Worm (Caenorhabditis elegans) whole organism, L1 larva: ENCODE data around the gene F52C9.3.
A peak's percentile ranks its signal among the peaks of the same experiment; 100 is the strongest.

Experiments used
- C34B4.2 ChIP-seq: sonication (generic microtip); optimal IDR thresholded peaks from 2 replicates; lab custom pipeline; 2017; ENCODE audit warnings: mild to moderate bottlenecking, missing genetic modification characterization, missing compliant biosample characterization
- F16B12.6 ChIP-seq: fragments of 150-350 bp; optimal IDR thresholded peaks from 2 replicates; lab custom pipeline; 2014; ENCODE audit warnings: missing biosample characterization, missing genetic modification characterization
- Y116A8C.19 ChIP-seq: sonication (generic microtip); optimal IDR thresholded peaks from 2 replicates; lab custom pipeline; 2016; ENCODE audit warnings: missing compliant biosample characterization, missing genetic modification characterization, borderline replicate concordance
- ama-1 ChIP-seq: fragments of 150-350 bp; optimal IDR thresholded peaks from 2 replicates; lab custom pipeline; 2014
- ceh-90 ChIP-seq: sonication (generic microtip); optimal IDR thresholded peaks from 2 replicates; lab custom pipeline; 2016; ENCODE audit warnings: missing genetic modification characterization, missing compliant biosample characterization
- dpl-1 ChIP-seq, 3 experiments: fragments of 150-350 bp in 2 of 3; sonication (generic microtip) in 1 of 3; optimal IDR thresholded peaks; 2 replicates each; lab custom pipeline; 2014 to 2017; ENCODE audit warnings: missing biosample characterization in 3 of 3, missing genetic modification characterization in 3 of 3, missing genetic modification reagents in 3 of 3
- dsc-1 ChIP-seq: sonication (generic microtip); optimal IDR thresholded peaks from 2 replicates; lab custom pipeline; 2016; ENCODE audit warnings: mild to moderate bottlenecking, missing genetic modification characterization, missing compliant biosample characterization
- efl-1 ChIP-seq, 4 experiments: fragments of 150-350 bp; optimal IDR thresholded peaks in 3 of 4; peaks in 1 of 4; 1 replicate in 1 of 4; 2 replicates in 3 of 4; lab custom pipeline; 2014; ENCODE audit warnings: missing biosample characterization in 2 of 4, missing genetic modification characterization in 2 of 4, missing genetic modification reagents in 2 of 4
- efl-3 ChIP-seq: fragments of 200-800 bp; sonication (Bioruptor generic); optimal IDR thresholded peaks from 2 replicates; lab custom pipeline; 2018; ENCODE audit warnings: mild to moderate bottlenecking, missing genetic modification characterization, missing compliant biosample characterization
- egl-13 ChIP-seq: sonication (generic microtip); optimal IDR thresholded peaks from 2 replicates; lab custom pipeline; 2016; ENCODE audit warnings: missing genotype, missing genetic modification reagents, missing genetic modification characterization, missing compliant biosample characterization
- egl-27 ChIP-seq, 2 experiments: fragments of 150-350 bp in 1 of 2; sonication (generic microtip); optimal IDR thresholded peaks; 3 replicates each; lab custom pipeline; 2017 to 2018; ENCODE audit warnings: missing biosample characterization in 2 of 2, missing genetic modification characterization in 2 of 2, missing genetic modification reagents in 2 of 2
- fkh-10 ChIP-seq: sonication (generic microtip); optimal IDR thresholded peaks from 2 replicates; lab custom pipeline; 2017; ENCODE audit warnings: missing biosample characterization, missing genetic modification reagents, missing genetic modification characterization
- fkh-8 ChIP-seq: sonication (generic microtip); optimal IDR thresholded peaks from 2 replicates; lab custom pipeline; 2016; ENCODE audit warnings: mild to moderate bottlenecking, missing genetic modification characterization, missing compliant biosample characterization
- hlh-17 ChIP-seq: fragments of 200-800 bp; sonication (Bioruptor generic); optimal IDR thresholded peaks from 2 replicates; lab custom pipeline; 2018; ENCODE audit warnings: missing genetic modification characterization, mild to moderate bottlenecking, missing compliant biosample characterization, moderate library complexity, borderline replicate concordance
- hlh-4 ChIP-seq: sonication (generic microtip); optimal IDR thresholded peaks from 2 replicates; lab custom pipeline; 2016; ENCODE audit warnings: mild to moderate bottlenecking, missing genetic modification characterization, missing compliant biosample characterization
- hpl-2 ChIP-seq: fragments of 150-350 bp; optimal IDR thresholded peaks from 2 replicates; lab custom pipeline; 2014; ENCODE audit warnings: missing biosample characterization, missing genetic modification reagents, missing genetic modification characterization
- irx-1 ChIP-seq: sonication (generic microtip); optimal IDR thresholded peaks from 2 replicates; lab custom pipeline; 2016; ENCODE audit warnings: missing genetic modification characterization, missing compliant biosample characterization
- isw-1 ChIP-seq: fragments of 200-800 bp; sonication (Bioruptor generic); IDR thresholded peaks from 2 replicates; pipeline ENCODE4 v1.3.6; 2022; ENCODE audit warnings: missing genetic modification characterization, missing compliant biosample characterization
- jun-1 ChIP-seq: fragments of 150-350 bp; optimal IDR thresholded peaks from 2 replicates; lab custom pipeline; 2014; ENCODE audit warnings: missing biosample characterization, missing genetic modification reagents, missing genetic modification characterization
- lin-15B ChIP-seq: fragments of 150-350 bp; sonication (generic microtip); optimal IDR thresholded peaks from 3 replicates; lab custom pipeline; 2014; ENCODE audit warnings: missing biosample characterization, missing genetic modification characterization
- lin-35 ChIP-seq, 2 experiments: fragments of 150-350 bp; optimal IDR thresholded peaks; 2 replicates each; lab custom pipeline; 2014; ENCODE audit warnings: missing biosample characterization in 2 of 2, missing genetic modification characterization in 2 of 2, missing genetic modification reagents in 2 of 2
- lsy-2 ChIP-seq, 2 experiments: fragments of 150-350 bp; optimal IDR thresholded peaks; 2 replicates each; lab custom pipeline; 2014; ENCODE audit warnings: missing biosample characterization in 2 of 2, missing genetic modification characterization in 2 of 2
- mab-9 ChIP-seq: fragments of 200-800 bp; sonication (Bioruptor generic); IDR thresholded peaks from 2 replicates; pipeline ENCODE4 v1.3.6; 2022; ENCODE audit warnings: missing genetic modification reagents, missing genetic modification characterization, missing compliant biosample characterization
- mdl-1 ChIP-seq, 2 experiments: fragments of 150-350 bp; optimal IDR thresholded peaks; 2 replicates each; lab custom pipeline; 2014 to 2017; ENCODE audit warnings: missing biosample characterization in 2 of 2, missing genetic modification characterization in 2 of 2, inconsistent platforms in 1 of 2
- nhr-11 ChIP-seq: fragments of 150-350 bp; optimal IDR thresholded peaks from 2 replicates; lab custom pipeline; 2014; ENCODE audit warnings: missing biosample characterization, missing genetic modification characterization
- nhr-12 ChIP-seq: sonication (generic microtip); optimal IDR thresholded peaks from 2 replicates; lab custom pipeline; 2017; ENCODE audit warnings: missing biosample characterization, missing genetic modification characterization
- nhr-28 ChIP-seq: fragments of 150-350 bp; optimal IDR thresholded peaks from 2 replicates; lab custom pipeline; 2014; ENCODE audit warnings: missing biosample characterization, missing genetic modification characterization
- nhr-77 ChIP-seq: fragments of 150-350 bp; optimal IDR thresholded peaks from 2 replicates; lab custom pipeline; 2014; ENCODE audit warnings: missing biosample characterization, missing genetic modification characterization
- nhr-90 ChIP-seq: sonication (generic microtip); optimal IDR thresholded peaks from 2 replicates; lab custom pipeline; 2016; ENCODE audit warnings: mild to moderate bottlenecking, missing genetic modification characterization, missing compliant biosample characterization; ENCODE audit not compliant: poor library complexity
- pag-3 ChIP-seq: sonication (generic microtip); optimal IDR thresholded peaks from 2 replicates; lab custom pipeline; 2017; ENCODE audit warnings: missing genetic modification characterization, mild to moderate bottlenecking, missing compliant biosample characterization, antibody characterized with exemption, borderline replicate concordance; ENCODE audit not compliant: insufficient read depth
- pax-3 ChIP-seq: fragments of 200-800 bp; sonication (Bioruptor generic); optimal IDR thresholded peaks from 2 replicates; lab custom pipeline; 2018; ENCODE audit warnings: mild to moderate bottlenecking, missing genetic modification characterization, moderate library complexity, missing compliant biosample characterization
- pqm-1 ChIP-seq: sonication (generic microtip); optimal IDR thresholded peaks from 3 replicates; lab custom pipeline; 2017; ENCODE audit warnings: missing biosample characterization, missing genetic modification characterization
- rnt-1 ChIP-seq: sonication (generic microtip); optimal IDR thresholded peaks from 2 replicates; lab custom pipeline; 2016; ENCODE audit warnings: mild to moderate bottlenecking, missing genetic modification characterization, moderate library complexity, missing compliant biosample characterization
- sup-37 ChIP-seq: fragments of 200-800 bp; sonication (Bioruptor generic); optimal IDR thresholded peaks from 2 replicates; lab custom pipeline; 2018; ENCODE audit warnings: mild to moderate bottlenecking, missing genetic modification characterization, missing compliant biosample characterization
- unc-130 ChIP-seq: fragments of 150-350 bp; optimal IDR thresholded peaks from 2 replicates; lab custom pipeline; 2017; ENCODE audit warnings: missing biosample characterization, missing genetic modification characterization, inconsistent platforms
- unc-98 ChIP-seq: fragments of 200-800 bp; sonication (Bioruptor generic); IDR thresholded peaks from 2 replicates; pipeline ENCODE4 v1.3.6; 2022; ENCODE audit warnings: missing genetic modification characterization, missing compliant biosample characterization
- vab-15 ChIP-seq: sonication (generic microtip); optimal IDR thresholded peaks from 2 replicates; lab custom pipeline; 2017; ENCODE audit warnings: missing genotype, mild to moderate bottlenecking, missing genetic modification characterization, missing compliant biosample characterization
- xbp-1 ChIP-seq: sonication (generic microtip); optimal IDR thresholded peaks from 2 replicates; lab custom pipeline; 2016; ENCODE audit warnings: missing genetic modification characterization, missing compliant biosample characterization
- zag-1 ChIP-seq: fragments of 150-350 bp; optimal IDR thresholded peaks from 2 replicates; lab custom pipeline; 2014; ENCODE audit warnings: missing biosample characterization, missing genetic modification characterization
- ztf-4 ChIP-seq: fragments of 150-350 bp; optimal IDR thresholded peaks from 2 replicates; lab custom pipeline; 2014; ENCODE audit warnings: missing biosample characterization, missing genetic modification characterization

F52C9.3 gene

ce11 chrIII:5338787-5339186 lies 17.1 kb downstream of the F52C9.3 start:
- TF ChIP-seq nhr-12: no peak
- no peak for TF ChIP-seq hlh-4
- no peak for TF ChIP-seq mab-9 (GFP tag; lab: Robert Waterston, UW)
- no peak for TF ChIP-seq irx-1 (tag; lab: Kevin White, UChicago)
- TF ChIP-seq nhr-77 (tag; lab: Kevin White, UChicago): no peak
- no peak for TF ChIP-seq pqm-1 (tag; lab: Kevin White, UChicago)
- no peak for TF ChIP-seq C34B4.2 (tag; lab: Kevin White, UChicago)
- TF ChIP-seq, all 84 proteins: peak for 0

ce11 chrIII:5340530-5340929 lies 18.8 kb downstream of the F52C9.3 start:
- TF ChIP-seq lin-15B (no peak), rnt-1 (tag; lab: Kevin White, UChicago) (no peak), isw-1 (GFP tag; lab: Robert Waterston, UW) (no peak), zag-1 (tag; lab: Kevin White, UChicago) (no peak), pax-3 (tag; lab: Kevin White, UChicago) (peak; percentile 24), dsc-1 (tag; lab: Kevin White, UChicago) (peak; percentile 80), fkh-8 (tag; lab: Kevin White, UChicago) (peak; percentile 65)
- TF ChIP-seq, all 84 proteins: peak for 3

ce11 chrIII:5341382-5341781 lies 19.7 kb downstream of the F52C9.3 start, which contains the start of gene ZK121.2:
Gene ZK121.2 (plus strand): TSS chrIII:5341682.
- no peak for TF ChIP-seq pqm-1 (tag; lab: Kevin White, UChicago)

- TF ChIP-seq efl-1 (optimal IDR thresholded peaks at IDR 0.05; lab: Kevin White, UChicago) (no peak), efl-1 (GFP tag; optimal IDR thresholded peaks at IDR 0.05 in 1 of 2; lab: Kevin White, UChicago) (peak in 1 of 2 experiments; percentile 65), mdl-1 (tag; optimal IDR thresholded peaks at IDR 0.05; lab: Kevin White, UChicago) (no peak)
These were observed 21.9 kb downstream of the F52C9.3 start for ce11 chrIII:5343555-5343954.

ce11 chrIII:5344561-5344960 lies 22.9 kb downstream of the F52C9.3 start:
- TF ChIP-seq efl-3 (GFP tag; lab: Kevin White, UChicago) (no peak), jun-1 (no peak), zag-1 (tag; lab: Kevin White, UChicago) (no peak), lin-35 (GFP tag; optimal IDR thresholded peaks at IDR 0.05; lab: Kevin White, UChicago) (no peak), dpl-1 (GFP tag; optimal IDR thresholded peaks at IDR 0.05; lab: Kevin White, UChicago) (no peak), xbp-1 (tag; lab: Kevin White, UChicago) (no peak)

ce11 chrIII:5346017-5346416 lies 24.3 kb downstream of the F52C9.3 start, which contains the start of gene glrx-21:
Gene glrx-21 (minus strand): TSS chrIII:5346117.
- no peak for TF ChIP-seq unc-130 (tag; lab: Kevin White, UChicago)
- TF ChIP-seq vab-15 (tag; lab: Kevin White, UChicago): no peak
- TF ChIP-seq egl-13 (tag; lab: Kevin White, UChicago): no peak
- no peak for TF ChIP-seq rnt-1 (tag; lab: Kevin White, UChicago)
- TF ChIP-seq pqm-1 (tag; lab: Kevin White, UChicago): no peak
- no peak for TF ChIP-seq fkh-10 (GFP tag; lab: Kevin White, UChicago)
- no peak for TF ChIP-seq nhr-11
- TF ChIP-seq pag-3 (tag; lab: Kevin White, UChicago): no peak
- no peak for TF ChIP-seq dpl-1 (GFP tag; optimal IDR thresholded peaks at IDR 0.05; lab: Kevin White, UChicago)

- peak; percentile 75 for TF ChIP-seq sup-37 (GFP tag; lab: Kevin White, UChicago)
- no peak for TF ChIP-seq nhr-28 (tag; lab: Kevin White, UChicago)
- TF ChIP-seq ceh-90 (tag; lab: Kevin White, UChicago): peak; percentile 97
- TF ChIP-seq F16B12.6 (tag; lab: Kevin White, UChicago): peak; percentile 58
- no peak for TF ChIP-seq hpl-2 (GFP tag; lab: Kevin White, UChicago)
- TF ChIP-seq hlh-17 (GFP tag; lab: Kevin White, UChicago): peak; percentile 93
- TF ChIP-seq nhr-90: peak; percentile 96
- peak; percentile 96 for TF ChIP-seq irx-1 (tag; lab: Kevin White, UChicago)
- TF ChIP-seq Y116A8C.19 (tag; lab: Kevin White, UChicago): peak; percentile 92
- peak; percentile 87 to 90 for TF ChIP-seq lsy-2 (tag; optimal IDR thresholded peaks at IDR 0.05; lab: Kevin White, UChicago)
- peak; percentile 94 for TF ChIP-seq mab-9 (GFP tag; lab: Robert Waterston, UW)
- peak; percentile 91 for TF ChIP-seq xbp-1 (tag; lab: Kevin White, UChicago)
- peak; percentile 96 for TF ChIP-seq unc-98
- TF ChIP-seq ama-1 (lab: Kevin White, UChicago): no peak
- TF ChIP-seq ztf-4 (tag; lab: Kevin White, UChicago): peak; percentile 58
- TF ChIP-seq egl-27 (tag; optimal IDR thresholded peaks at IDR 0.05; lab: Kevin White, UChicago): no peak
- TF ChIP-seq vab-15 (tag; lab: Kevin White, UChicago): peak; percentile 52
These were observed 27.6 kb downstream of the F52C9.3 start, which contains the start of gene thoc-5 for ce11 chrIII:5349250-5349649. Gene thoc-5 (minus strand): TSS chrIII:5349401.
